Worm (Caenorhabditis elegans) whole organism, L3 larva: ENCODE measurements around the gene T12D8.5.

ENCODE experiments used
- R02D3.7 ChIP-seq: fragments of 150-350 bp; optimal IDR thresholded peaks from 2 replicates; lab custom pipeline; 2014; ENCODE audit warnings: missing biosample characterization, missing genetic modification characterization
- ZK546.5 ChIP-seq: sonication (generic microtip); optimal IDR thresholded peaks from 2 replicates; lab custom pipeline; 2017; ENCODE audit warnings: missing biosample characterization, missing genetic modification characterization
- ama-1 ChIP-seq: fragments of 150-350 bp; optimal IDR thresholded peaks from 2 replicates; lab custom pipeline; 2018
- ceh-16 ChIP-seq: sonication (generic microtip); optimal IDR thresholded peaks from 2 replicates; lab custom pipeline; 2017; ENCODE audit warnings: missing biosample characterization, missing genetic modification characterization
- ceh-28 ChIP-seq: fragments of 150-350 bp; optimal IDR thresholded peaks from 2 replicates; lab custom pipeline; 2014; ENCODE audit warnings: missing biosample characterization, missing genetic modification reagents, missing genetic modification characterization
- ceh-82 ChIP-seq: fragments of 150-350 bp; optimal IDR thresholded peaks from 2 replicates; lab custom pipeline; 2014; ENCODE audit warnings: missing biosample characterization, missing genetic modification characterization
- daf-12 ChIP-seq: fragments of 150-350 bp; optimal IDR thresholded peaks from 2 replicates; lab custom pipeline; 2014; ENCODE audit warnings: missing biosample characterization, missing genetic modification reagents, missing genetic modification characterization
- egl-5 ChIP-seq: fragments of 150-350 bp; optimal IDR thresholded peaks from 2 replicates; lab custom pipeline; 2017; ENCODE audit warnings: missing biosample characterization, missing genetic modification reagents, missing genetic modification characterization, inconsistent platforms
- elt-1 ChIP-seq: fragments of 150-350 bp; optimal IDR thresholded peaks from 2 replicates; lab custom pipeline; 2014; ENCODE audit warnings: missing biosample characterization, missing genetic modification characterization
- elt-2 ChIP-seq: sonication (generic microtip); optimal IDR thresholded peaks from 2 replicates; lab custom pipeline; 2016; ENCODE audit warnings: missing genetic modification reagents, mild to moderate bottlenecking, missing genetic modification characterization, missing compliant biosample characterization
- eor-1 ChIP-seq, 2 experiments: fragments of 150-350 bp; optimal IDR thresholded peaks; 2 replicates each; lab custom pipeline; 2014 to 2018; ENCODE audit warnings: missing biosample characterization in 2 of 2, missing genetic modification characterization in 2 of 2
- fkh-2 ChIP-seq: fragments of 150-350 bp; optimal IDR thresholded peaks from 2 replicates; lab custom pipeline; 2014; ENCODE audit warnings: missing biosample characterization, missing genetic modification reagents, missing genetic modification characterization
- fos-1 ChIP-seq: fragments of 150-350 bp; optimal IDR thresholded peaks from 2 replicates; lab custom pipeline; 2014; ENCODE audit warnings: missing biosample characterization, missing genetic modification characterization
- hmg-11 ChIP-seq: sonication (generic microtip); optimal IDR thresholded peaks from 2 replicates; lab custom pipeline; 2016; ENCODE audit warnings: missing genetic modification characterization, missing compliant biosample characterization
- jun-1 ChIP-seq: fragments of 150-350 bp; optimal IDR thresholded peaks from 2 replicates; lab custom pipeline; 2014; ENCODE audit warnings: missing biosample characterization, missing genetic modification reagents, missing genetic modification characterization
- lin-15B ChIP-seq: fragments of 150-350 bp; optimal IDR thresholded peaks from 2 replicates; lab custom pipeline; 2014; ENCODE audit warnings: missing biosample characterization, missing genetic modification characterization
- lsy-12 ChIP-seq: sonication (generic microtip); optimal IDR thresholded peaks from 2 replicates; lab custom pipeline; 2016; ENCODE audit warnings: mild to moderate bottlenecking, missing genetic modification characterization, missing compliant biosample characterization
- mdl-1 ChIP-seq: fragments of 150-350 bp; optimal IDR thresholded peaks from 2 replicates; lab custom pipeline; 2014; ENCODE audit warnings: missing biosample characterization, missing genetic modification characterization
- mml-1 ChIP-seq: fragments of 150-350 bp; sonication (generic microtip); optimal IDR thresholded peaks from 3 replicates; lab custom pipeline; 2014; ENCODE audit warnings: missing biosample characterization, missing genetic modification characterization
- nhr-11 ChIP-seq: fragments of 150-350 bp; optimal IDR thresholded peaks from 2 replicates; lab custom pipeline; 2014; ENCODE audit warnings: missing biosample characterization, missing genetic modification characterization
- nhr-12 ChIP-seq: fragments of 150-350 bp; optimal IDR thresholded peaks from 2 replicates; lab custom pipeline; 2014; ENCODE audit warnings: missing biosample characterization, missing genetic modification characterization
- nhr-23 ChIP-seq: fragments of 150-350 bp; optimal IDR thresholded peaks from 2 replicates; lab custom pipeline; 2014; ENCODE audit warnings: missing biosample characterization, missing genetic modification reagents, missing genetic modification characterization
- nhr-237 ChIP-seq: fragments of 150-350 bp; optimal IDR thresholded peaks from 2 replicates; lab custom pipeline; 2014; ENCODE audit warnings: missing biosample characterization, missing genetic modification characterization
- nhr-25 ChIP-seq: sonication (generic microtip); optimal IDR thresholded peaks from 2 replicates; lab custom pipeline; 2017; ENCODE audit warnings: missing biosample characterization, missing genetic modification characterization
- nhr-28 ChIP-seq: fragments of 150-350 bp; optimal IDR thresholded peaks from 2 replicates; lab custom pipeline; 2014; ENCODE audit warnings: missing biosample characterization, missing genetic modification characterization
- nhr-67 ChIP-seq: fragments of 150-350 bp; optimal IDR thresholded peaks from 2 replicates; lab custom pipeline; 2014; ENCODE audit warnings: missing biosample characterization, missing genetic modification characterization
- nhr-76 ChIP-seq: fragments of 150-350 bp; sonication (generic microtip); optimal IDR thresholded peaks from 5 replicates; lab custom pipeline; 2014; ENCODE audit warnings: missing biosample characterization, missing genetic modification characterization
- nhr-77 ChIP-seq: fragments of 150-350 bp; optimal IDR thresholded peaks from 2 replicates; lab custom pipeline; 2014; ENCODE audit warnings: missing biosample characterization, missing genetic modification characterization
- pha-4 ChIP-seq: fragments of 150-350 bp; optimal IDR thresholded peaks from 2 replicates; lab custom pipeline; 2014; ENCODE audit warnings: missing biosample characterization, missing genetic modification reagents, missing genetic modification characterization
- sea-2 ChIP-seq: fragments of 150-350 bp; sonication (generic microtip); optimal IDR thresholded peaks from 4 replicates; lab custom pipeline; 2014; ENCODE audit warnings: missing biosample characterization, missing genetic modification reagents, missing genetic modification characterization
- skn-1 ChIP-seq: fragments of 150-350 bp; optimal IDR thresholded peaks from 2 replicates; lab custom pipeline; 2014; ENCODE audit warnings: missing biosample characterization, missing genetic modification characterization
- snpc-4 ChIP-seq: fragments of 150-350 bp; optimal IDR thresholded peaks from 2 replicates; lab custom pipeline; 2014; ENCODE audit warnings: missing biosample characterization, missing genetic modification characterization
- tbx-2 ChIP-seq: sonication (generic microtip); optimal IDR thresholded peaks from 2 replicates; lab custom pipeline; 2016; ENCODE audit warnings: mild to moderate bottlenecking, missing genetic modification characterization, missing compliant biosample characterization
- unc-39 ChIP-seq: sonication (generic microtip); optimal IDR thresholded peaks from 4 replicates; lab custom pipeline; 2017; ENCODE audit warnings: missing biosample characterization, missing genetic modification characterization
- unc-62 ChIP-seq: fragments of 150-350 bp; sonication (generic microtip); optimal IDR thresholded peaks from 4 replicates; lab custom pipeline; 2014; ENCODE audit warnings: missing biosample characterization, missing genetic modification reagents, missing genetic modification characterization
- zag-1 ChIP-seq: fragments of 150-350 bp; optimal IDR thresholded peaks from 2 replicates; lab custom pipeline; 2014; ENCODE audit warnings: missing biosample characterization, missing genetic modification characterization
- ztf-11 ChIP-seq: fragments of 150-350 bp; optimal IDR thresholded peaks from 2 replicates; lab custom pipeline; 2014; ENCODE audit warnings: missing biosample characterization, missing genetic modification characterization
- ztf-4 ChIP-seq: fragments of 150-350 bp; optimal IDR thresholded peaks from 2 replicates; lab custom pipeline; 2014; ENCODE audit warnings: missing biosample characterization, missing genetic modification characterization

The T12D8.5 gene

DNA sequence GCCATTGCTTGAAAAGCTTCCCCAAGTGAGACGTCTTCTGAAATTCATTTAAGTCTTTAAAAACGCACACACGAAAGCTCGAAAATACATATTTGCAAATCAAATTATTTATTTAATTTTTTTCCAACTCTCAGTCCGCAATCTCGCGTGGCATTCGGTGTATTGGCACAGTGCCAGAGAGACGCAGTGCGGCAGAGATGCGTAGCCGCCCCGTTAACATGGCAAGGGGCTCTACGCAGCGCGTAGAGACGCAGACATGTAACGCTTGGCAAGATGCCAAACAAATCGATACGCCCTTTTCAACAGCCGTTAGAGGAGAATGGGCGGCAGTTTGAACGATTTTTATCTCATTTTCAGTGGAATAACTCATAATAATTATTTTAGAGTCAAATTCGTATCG is 16.9 kb upstream of the T12D8.5 start, which contains the start of the genes drr-2 and set-16 (continued):
- TF ChIP-seq nhr-12 (tag; lab: Kevin White, UChicago) (no peak), unc-62 (GFP tag; lab: Kevin White, UChicago) (peak; percentile 94), elt-2 (tag; lab: Kevin White, UChicago) (peak; percentile 94), snpc-4 (peak; percentile 93), fkh-2 (tag; lab: Kevin White, UChicago) (no peak), skn-1 (peak; percentile 94), nhr-237 (tag; lab: Kevin White, UChicago) (peak; percentile 33), unc-39 (tag; lab: Kevin White, UChicago) (peak; percentile 32), egl-5 (tag; lab: Kevin White, UChicago) (peak; percentile 81), ztf-4 (tag; lab: Kevin White, UChicago) (peak; percentile 90), nhr-76 (peak; percentile 45), eor-1 (tag; optimal IDR thresholded peaks at IDR 0.05; lab: Kevin White, UChicago) (peak in 1 of 2 experiments; percentile 69), sea-2 (peak; percentile 95), mdl-1 (tag; lab: Kevin White, UChicago) (peak; percentile 38), mml-1 (tag; lab: Kevin White, UChicago) (no peak), nhr-25 (tag; lab: Kevin White, UChicago) (peak; percentile 100)

DNA sequence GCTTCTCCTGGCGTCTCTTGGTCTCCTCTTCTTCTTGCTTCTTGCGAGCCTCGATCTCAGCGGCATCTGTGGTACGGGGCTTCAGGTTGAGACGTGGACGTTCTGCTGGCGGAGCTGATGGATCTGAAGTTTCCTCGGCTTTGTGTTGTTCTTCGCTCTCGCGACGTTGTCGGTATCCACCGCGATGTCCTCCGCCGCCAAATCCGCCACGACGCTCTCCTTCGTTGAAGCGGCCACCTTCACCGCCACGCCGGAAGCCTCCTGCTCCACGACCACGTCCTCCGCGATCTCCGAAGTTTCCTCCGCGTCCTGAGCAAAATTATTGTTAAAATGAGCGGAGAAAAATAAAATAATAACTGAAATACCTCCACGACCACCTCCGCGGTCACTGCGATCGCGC is 16.2 kb upstream of the T12D8.5 start:
- TF ChIP-seq elt-2 (tag; lab: Kevin White, UChicago) (no peak), unc-39 (tag; lab: Kevin White, UChicago) (no peak), eor-1 (tag; optimal IDR thresholded peaks at IDR 0.05; lab: Kevin White, UChicago) (no peak), fkh-2 (tag; lab: Kevin White, UChicago) (no peak), tbx-2 (tag; lab: Kevin White, UChicago) (no peak), nhr-12 (tag; lab: Kevin White, UChicago) (no peak), lsy-12 (no peak), nhr-25 (tag; lab: Kevin White, UChicago) (no peak)

DNA sequence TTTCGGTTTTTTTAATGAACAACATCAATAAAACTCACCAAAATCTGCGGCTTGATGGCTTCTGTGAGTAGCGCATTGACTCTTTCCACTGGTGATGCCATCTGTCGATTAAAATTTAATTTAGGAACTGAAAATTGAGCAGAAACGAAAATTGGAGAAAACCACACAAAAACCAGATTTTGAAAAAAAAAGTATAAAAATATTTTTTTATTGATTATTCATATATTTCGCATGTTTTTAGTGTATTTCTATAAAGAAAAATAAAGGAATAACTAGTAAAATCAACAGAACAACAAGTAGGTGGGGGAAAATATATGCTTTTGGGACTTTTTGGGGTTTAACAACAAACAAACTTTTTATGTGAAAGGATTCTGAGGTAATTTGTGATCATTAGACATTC is 15.6 kb upstream of the T12D8.5 start, which contains the start of gene T12D8.10:
TSS of gene T12D8.10 (minus strand) at position 101 of the 400 bp plus-strand sequence.
- no peak for TF ChIP-seq nhr-25 (tag; lab: Kevin White, UChicago)
- TF ChIP-seq ceh-16 (tag; lab: Kevin White, UChicago): no peak
- TF ChIP-seq tbx-2 (tag; lab: Kevin White, UChicago): no peak
- no peak for TF ChIP-seq zag-1 (tag; lab: Kevin White, UChicago)
- no peak for TF ChIP-seq nhr-237 (tag; lab: Kevin White, UChicago)
- no peak for TF ChIP-seq nhr-12 (tag; lab: Kevin White, UChicago)
- TF ChIP-seq jun-1 (tag; lab: Kevin White, UChicago): no peak
- no peak for TF ChIP-seq ztf-4 (tag; lab: Kevin White, UChicago)
- no peak for TF ChIP-seq R02D3.7 (tag; lab: Kevin White, UChicago)
- TF ChIP-seq lin-15B (tag; lab: Kevin White, UChicago): no peak
- TF ChIP-seq pha-4 (tag; lab: Kevin White, UChicago): no peak
- TF ChIP-seq ama-1: no peak
- TF ChIP-seq ztf-11: no peak
- no peak for TF ChIP-seq daf-12
- no peak for TF ChIP-seq unc-39 (tag; lab: Kevin White, UChicago)
- TF ChIP-seq skn-1: no peak
- TF ChIP-seq, all 47 proteins: peak for 0

DNA sequence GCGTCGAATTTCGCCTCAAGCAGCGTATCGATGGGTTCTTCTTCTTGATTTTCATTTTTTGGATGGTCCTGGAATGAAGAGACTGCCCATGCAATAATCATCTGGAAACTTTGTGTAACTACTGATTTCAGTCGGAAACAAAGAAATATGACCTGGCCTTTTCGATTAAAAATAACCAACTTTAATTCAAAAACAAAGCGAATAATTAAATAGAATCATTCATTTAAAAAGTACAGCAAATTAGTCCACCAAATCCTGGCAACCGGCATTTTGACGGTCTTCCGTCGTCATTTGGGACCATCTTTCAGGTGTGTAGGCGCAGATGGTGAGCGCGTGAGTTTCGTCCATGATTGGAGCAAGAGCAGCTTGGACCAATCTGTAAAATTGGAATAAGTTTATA is 15.0 kb upstream of the T12D8.5 start, which contains the start of gene acbp-5:
TSS of gene acbp-5 (minus strand) at position 101 of the 400 bp plus-strand sequence.
- TF ChIP-seq hmg-11: no peak
- TF ChIP-seq ZK546.5 (tag; lab: Kevin White, UChicago): no peak
- TF ChIP-seq snpc-4: no peak
- TF ChIP-seq zag-1 (tag; lab: Kevin White, UChicago): no peak
- no peak for TF ChIP-seq pha-4 (tag; lab: Kevin White, UChicago)
- TF ChIP-seq nhr-12 (tag; lab: Kevin White, UChicago): no peak
- no peak for TF ChIP-seq unc-39 (tag; lab: Kevin White, UChicago)
- no peak for TF ChIP-seq nhr-11 (tag; lab: Kevin White, UChicago)
- no peak for TF ChIP-seq nhr-25 (tag; lab: Kevin White, UChicago)
- TF ChIP-seq nhr-237 (tag; lab: Kevin White, UChicago): no peak
- TF ChIP-seq nhr-76: no peak
- no peak for TF ChIP-seq unc-62 (GFP tag; lab: Kevin White, UChicago)
- no peak for TF ChIP-seq ceh-16 (tag; lab: Kevin White, UChicago)
- no peak for TF ChIP-seq nhr-77 (tag; lab: Kevin White, UChicago)

DNA sequence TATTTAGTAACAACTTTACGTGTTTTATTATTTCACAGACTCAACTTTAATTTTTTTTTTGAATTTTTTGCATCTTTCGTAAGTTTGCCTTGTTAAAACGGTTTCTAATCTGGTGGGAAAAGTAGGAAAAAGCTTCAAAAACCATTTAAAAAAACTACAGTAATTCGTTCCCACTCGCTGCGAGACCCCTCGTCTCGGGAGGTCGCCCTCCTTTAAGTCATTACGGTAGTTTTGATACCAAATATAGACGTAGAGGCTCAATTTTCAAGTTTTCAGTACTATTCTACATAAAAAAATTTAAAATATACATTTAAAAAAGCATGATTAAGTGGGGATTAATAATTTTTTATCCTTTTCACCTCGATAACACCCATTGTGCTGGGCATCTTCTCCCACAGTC is 14.3 kb upstream of the T12D8.5 start:
- TF ChIP-seq elt-1 (tag; lab: Kevin White, UChicago) (no peak), nhr-23 (tag; lab: Kevin White, UChicago) (no peak), sea-2 (no peak), ceh-82 (no peak), elt-2 (tag; lab: Kevin White, UChicago) (no peak), nhr-67 (tag; lab: Kevin White, UChicago) (no peak), zag-1 (tag; lab: Kevin White, UChicago) (no peak), nhr-28 (tag; lab: Kevin White, UChicago) (no peak), pha-4 (tag; lab: Kevin White, UChicago) (no peak), ceh-28 (no peak), nhr-12 (tag; lab: Kevin White, UChicago) (no peak), fos-1 (tag; lab: Kevin White, UChicago) (no peak), nhr-25 (tag; lab: Kevin White, UChicago) (no peak), egl-5 (tag; lab: Kevin White, UChicago) (no peak)
